Worm (Caenorhabditis elegans) whole organism, L2 larva: ENCODE results near the gene srh-125.

Experiments
- ama-1 ChIP-seq: fragments of 150-350 bp; optimal IDR thresholded peaks from 2 replicates; lab custom pipeline; 2018; ENCODE audit warnings: inconsistent platforms
- crh-2 ChIP-seq: sonication (generic microtip); optimal IDR thresholded peaks from 2 replicates; lab custom pipeline; 2017; ENCODE audit warnings: missing biosample characterization, missing genetic modification characterization
- sma-3 ChIP-seq: sonication (generic microtip); optimal IDR thresholded peaks from 2 replicates; lab custom pipeline; 2016; ENCODE audit warnings: missing genetic modification reagents, missing genetic modification characterization, missing compliant biosample characterization

ce11 chrV:7464696-7465095 is 12.0 kb downstream of the srh-125 start, which contains the start of gene srh-89:
- TF ChIP-seq crh-2 (tag; lab: Kevin White, UChicago) (no peak), sma-3 (GFP tag; lab: Kevin White, UChicago) (no peak), ama-1 (no peak)
